Worm (Caenorhabditis elegans): ENCODE data around the gene C08F11.12.
"Not testable (repeated sequence)": the region's sequence is repeated elsewhere in the genome, so short reads cannot be mapped to it uniquely, and the experiment has no call there.

C08F11.12 gene

DNA sequence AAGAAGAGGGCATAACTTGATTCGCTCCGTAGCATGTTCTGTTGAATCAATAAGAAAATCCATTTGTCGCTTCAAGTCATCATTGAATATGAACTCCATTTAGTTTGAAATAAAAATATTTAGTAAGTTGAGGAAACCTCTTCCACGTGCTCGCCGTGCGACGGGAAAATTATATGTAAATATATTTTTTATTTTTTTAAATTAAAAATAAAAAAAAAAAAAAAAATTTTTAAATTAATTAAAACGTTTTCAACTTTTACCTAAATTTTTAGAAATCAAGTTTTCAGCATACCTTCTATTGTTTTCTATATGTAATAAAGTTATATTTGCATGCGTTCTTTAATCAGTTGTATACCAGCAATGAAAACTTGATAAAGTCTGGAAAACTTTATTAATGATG is 8.1 kb upstream of the C08F11.12 start, which contains the start of gene Y45F10C.1:
Y45F10C.1 (minus strand) TSS at position 101 of the 400 bp plus-strand sequence.
- TF ChIP-seq die-1 (tag; optimal IDR thresholded peaks at IDR 0.05); ztf-22 (GFP tag; optimal IDR thresholded peaks at IDR 0.05); snpc-1.1 (tag; optimal IDR thresholded peaks at IDR 0.05; ENCODE audit: insufficient read depth): not testable (repeated sequence)

DNA sequence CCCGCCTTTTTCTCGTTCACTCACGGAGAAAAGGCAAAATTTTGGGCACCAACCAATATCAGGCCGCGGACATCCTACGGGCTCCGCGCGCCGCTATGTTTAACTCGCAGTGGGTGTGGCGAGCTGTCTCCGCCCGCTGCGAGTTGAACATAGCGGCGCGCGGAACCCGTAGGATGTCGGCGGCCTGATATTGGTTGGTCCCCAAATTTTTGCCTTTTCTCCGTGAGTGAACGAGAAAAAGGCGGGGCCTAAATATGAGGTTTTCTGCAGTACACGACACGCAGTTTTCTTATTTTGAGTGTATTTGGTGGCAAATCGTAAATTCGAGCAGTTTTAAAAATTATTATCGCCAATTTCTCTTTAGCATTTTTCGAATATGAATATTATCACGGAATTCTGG is 6.8 kb upstream of the C08F11.12 start:
- TF ChIP-seq attf-6 (GFP tag; IDR thresholded peaks at IDR 0.05), result peak; percentile 94
- TF ChIP-seq snpc-4 (GFP tag; optimal IDR thresholded peaks at IDR 0.05), result not testable (repeated sequence)
- TF ChIP-seq snpc-4 (tag; optimal IDR thresholded peaks at IDR 0.05), result peak in 2 of 4 experiments; percentile 17 to 87
- TF ChIP-seq hmg-1.2 (GFP tag; IDR thresholded peaks at IDR 0.05), result peak; percentile 67
- TF ChIP-seq cebp-2 (GFP tag; IDR thresholded peaks at IDR 0.05), result 0 out of 2 replicates have a peak, but pooled peaks have one; percentile 69
- TF ChIP-seq madf-6 (GFP tag; IDR thresholded peaks at IDR 0.05), result peak; percentile 41; the same call in 1 of the 2 replicates
- TF ChIP-seq pbrm-1 (GFP tag; IDR thresholded peaks at IDR 0.05), result peak; percentile 78
- peak; percentile 61 for TF ChIP-seq mcd-1 (GFP tag; IDR thresholded peaks at IDR 0.05)

DNA sequence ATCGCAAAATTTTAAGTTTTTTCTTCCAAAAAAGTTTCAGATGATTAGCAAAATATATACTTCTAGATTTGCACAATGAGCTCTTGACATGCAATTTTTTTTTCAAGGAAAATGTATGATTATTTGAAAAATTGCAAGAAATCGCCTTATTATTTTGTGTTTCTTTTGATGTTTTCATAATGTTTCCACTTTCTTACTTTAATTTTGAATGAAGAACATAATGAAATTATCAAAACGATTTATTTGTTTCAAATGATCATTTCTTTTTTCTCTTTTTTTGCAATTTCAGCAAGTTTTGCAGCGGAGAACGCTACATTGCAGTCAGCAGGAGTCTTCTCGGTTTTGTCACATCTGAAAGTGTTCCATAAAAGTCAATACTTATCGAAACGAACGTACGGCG is 712 bp upstream of the C08F11.12 start, which contains the start of gene Y45F10C.6:
Y45F10C.6 (plus strand) TSS at position 301 of the 400 bp plus-strand sequence.
- TF ChIP-seq nhr-27 (tag; optimal IDR thresholded peaks at IDR 0.05); attf-6 (GFP tag; IDR thresholded peaks at IDR 0.05); B0035.1 (tag; optimal IDR thresholded peaks at IDR 0.05): not testable (repeated sequence)

DNA sequence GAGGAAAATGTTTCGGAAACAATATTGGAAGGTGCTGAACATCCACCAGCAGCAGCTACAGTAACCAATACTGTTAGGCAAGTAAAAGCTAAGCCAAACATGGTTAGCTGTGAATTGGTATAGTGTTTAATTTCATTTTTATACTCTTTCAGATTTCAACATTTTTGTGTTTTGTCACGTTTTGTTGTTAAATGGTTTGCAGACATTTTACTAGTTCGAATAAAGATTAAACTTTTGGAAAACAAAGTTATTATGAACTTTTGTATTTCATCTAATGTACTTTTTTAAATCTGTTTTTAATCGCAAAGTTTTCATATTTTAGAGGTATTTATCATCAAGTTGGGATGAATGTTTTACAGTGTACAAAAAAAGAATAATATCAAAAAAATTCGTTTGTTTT is 1.1 kb downstream of the C08F11.12 start, which contains the start of gene C08F11.17:
C08F11.17 (minus strand) TSS at position 101 of the 400 bp plus-strand sequence.
- no peak for TF ChIP-seq somi-1 (GFP tag; optimal IDR thresholded peaks at IDR 0.05)
- no peak for TF ChIP-seq F52B5.7 (tag; optimal IDR thresholded peaks at IDR 0.05)
- no peak for TF ChIP-seq egrh-3 (GFP tag; IDR thresholded peaks at IDR 0.05)
- no peak for TF ChIP-seq chd-7 (tag; optimal IDR thresholded peaks at IDR 0.05)
- TF ChIP-seq F10E7.11 (tag; optimal IDR thresholded peaks at IDR 0.05), result no peak
- no peak for TF ChIP-seq snpc-1.3 (tag; optimal IDR thresholded peaks at IDR 0.05; ENCODE audit: insufficient read depth)
- no peak for TF ChIP-seq F37B4.10 (GFP tag; IDR thresholded peaks at IDR 0.05)
- TF ChIP-seq F49E8.2 (tag; optimal IDR thresholded peaks at IDR 0.05; ENCODE audit: insufficient read depth), result no peak
- TF ChIP-seq ekl-4 (GFP tag; IDR thresholded peaks at IDR 0.05), result no peak

DNA sequence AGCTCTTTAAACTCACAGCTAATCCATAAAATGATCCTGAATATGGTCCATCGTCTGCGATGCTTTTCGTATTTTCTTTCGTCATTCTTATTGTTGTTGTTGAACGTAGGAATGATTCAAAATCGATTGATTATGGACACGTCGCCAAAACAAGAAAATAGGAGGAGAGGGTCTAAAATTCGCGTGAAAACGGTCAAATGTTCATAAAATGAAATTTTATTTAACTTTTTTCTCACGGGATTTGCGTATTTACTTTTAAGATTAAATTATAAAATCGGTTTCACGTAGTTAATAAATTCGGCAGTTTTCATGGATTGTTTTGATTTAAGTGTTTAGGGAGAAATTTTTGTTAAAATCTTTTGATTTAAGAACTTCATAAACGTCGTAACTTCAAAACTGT is 2.2 kb downstream of the C08F11.12 start, which contains the start of gene C08F11.10:
C08F11.10 (minus strand) TSS at position 101 of the 400 bp plus-strand sequence.
- no peak for TF ChIP-seq unc-130 (GFP tag; optimal IDR thresholded peaks at IDR 0.05)

DNA sequence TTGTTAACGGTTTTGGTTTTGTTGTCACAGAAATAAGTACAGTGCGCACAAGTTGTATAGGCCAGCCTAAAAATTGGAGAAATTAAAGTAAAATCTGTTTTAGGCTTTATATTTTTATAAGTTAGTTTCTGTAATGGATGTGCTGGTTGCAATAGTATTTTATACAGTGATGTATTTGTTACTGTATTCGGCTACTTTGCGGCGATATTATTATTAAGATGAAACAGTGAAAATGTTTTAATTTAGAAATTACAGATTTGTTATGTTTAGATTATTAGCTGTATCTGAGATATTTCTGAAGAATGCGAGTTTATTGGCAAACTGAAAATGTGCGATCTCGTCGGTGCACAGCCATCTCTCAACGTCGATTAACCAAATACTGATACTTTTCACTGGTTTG is 3.8 kb downstream of the C08F11.12 start, which contains the start of gene ule-4:
ule-4 (minus strand) TSS at position 101 of the 400 bp plus-strand sequence.
- TF ChIP-seq F57C9.4 (tag; optimal IDR thresholded peaks at IDR 0.05) (no peak), F37B4.10 (GFP tag; IDR thresholded peaks at IDR 0.05) (no peak), T07F8.4 (tag; optimal IDR thresholded peaks at IDR 0.05) (no peak), nhr-179 (tag; optimal IDR thresholded peaks at IDR 0.05) (no peak), B0336.3 (GFP tag; IDR thresholded peaks at IDR 0.05) (no peak), K11D2.4 (GFP tag; IDR thresholded peaks at IDR 0.05) (no peak), dox-1 (GFP tag; IDR thresholded peaks at IDR 0.05) (no peak), ets-4 (GFP tag; optimal IDR thresholded peaks at IDR 0.05) (no peak), B0019.2 (GFP tag; conservative IDR thresholded peaks at IDR 0.05) (no peak), F33H1.4 (GFP tag; IDR thresholded peaks at IDR 0.05) (no peak), cebp-1 (GFP tag; IDR thresholded peaks at IDR 0.05) (no peak), cebp-1 (tag; optimal IDR thresholded peaks at IDR 0.05) (no peak), snpc-4 (GFP tag; optimal IDR thresholded peaks at IDR 0.05) (no peak), snpc-4 (tag; optimal IDR thresholded peaks at IDR 0.05) (no peak), F23B12.7 (tag; optimal IDR thresholded peaks at IDR 0.05; ENCODE audit: insufficient read depth) (no peak), egrh-3 (GFP tag; IDR thresholded peaks at IDR 0.05) (no peak), ztf-22 (GFP tag; optimal IDR thresholded peaks at IDR 0.05) (no peak)

Data from whole organism, young adult.